Worm (Caenorhabditis elegans) whole organism, young adult: ENCODE results near the gene C25E10.10.

Experiments
- B0019.2 ChIP-seq: fragments of 200-800 bp; sonication (Bioruptor generic); conservative IDR thresholded peaks from 2 replicates; pipeline ENCODE4 v1.3.6; 2022; ENCODE audit warnings: missing genetic modification reagents, missing genetic modification characterization, missing compliant biosample characterization
- F22D6.2 ChIP-seq: sonication (generic microtip); optimal IDR thresholded peaks from 2 replicates; lab custom pipeline; 2016; ENCODE audit warnings: mild to moderate bottlenecking, missing genetic modification characterization, missing compliant biosample characterization
- F23B12.7 ChIP-seq: sonication (generic microtip); optimal IDR thresholded peaks from 2 replicates; lab custom pipeline; 2017; ENCODE audit warnings: missing genetic modification characterization, mild to moderate bottlenecking, missing compliant biosample characterization, antibody characterized with exemption, moderate library complexity; ENCODE audit not compliant: insufficient read depth
- F37B4.10 ChIP-seq: fragments of 200-800 bp; sonication (Bioruptor generic); IDR thresholded peaks from 2 replicates; pipeline ENCODE4 v1.3.6; 2022; ENCODE audit warnings: missing genetic modification characterization, missing compliant biosample characterization
- F55B11.4 ChIP-seq: sonication (generic microtip); optimal IDR thresholded peaks from 2 replicates; lab custom pipeline; 2016; ENCODE audit warnings: missing compliant biosample characterization, missing genetic modification characterization, borderline replicate concordance; ENCODE audit not compliant: insufficient read depth
- K12H6.12 ChIP-seq: fragments of 200-800 bp; sonication (Bioruptor generic); optimal IDR thresholded peaks from 2 replicates; lab custom pipeline; 2018; ENCODE audit warnings: mild to moderate bottlenecking, missing genetic modification characterization, missing compliant biosample characterization
- T07F8.4 ChIP-seq: sonication (generic microtip); optimal IDR thresholded peaks from 2 replicates; lab custom pipeline; 2016; ENCODE audit warnings: mild to moderate bottlenecking, missing genetic modification characterization, moderate library complexity, missing compliant biosample characterization
- Y53F4B.3 ChIP-seq: fragments of 200-800 bp; sonication (Bioruptor generic); IDR thresholded peaks from 2 replicates; pipeline ENCODE4 v1.3.6; 2022; ENCODE audit warnings: missing genetic modification reagents, missing genetic modification characterization, missing compliant biosample characterization
- Y95B8A.8 ChIP-seq: fragments of 200-800 bp; sonication (Bioruptor generic); IDR thresholded peaks from 2 replicates; pipeline ENCODE4 v1.3.6; 2022; ENCODE audit warnings: missing genetic modification reagents, missing genetic modification characterization, missing compliant biosample characterization
- akir-1 ChIP-seq: fragments of 200-800 bp; sonication (Bioruptor generic); optimal IDR thresholded peaks from 2 replicates; lab custom pipeline; 2018; ENCODE audit warnings: mild to moderate bottlenecking, missing genetic modification characterization, moderate library complexity, missing compliant biosample characterization
- aptf-2 ChIP-seq: fragments of 200-800 bp; sonication (Bioruptor generic); conservative IDR thresholded peaks from 2 replicates; pipeline ENCODE4 v1.3.6; 2022; ENCODE audit warnings: missing genetic modification reagents, missing genetic modification characterization, missing compliant biosample characterization
- attf-5 ChIP-seq: fragments of 200-800 bp; sonication (Bioruptor generic); optimal IDR thresholded peaks from 2 replicates; lab custom pipeline; 2018; ENCODE audit warnings: mild to moderate bottlenecking, missing genetic modification characterization, missing compliant biosample characterization
- attf-6 ChIP-seq: fragments of 200-800 bp; sonication (Bioruptor generic); IDR thresholded peaks from 2 replicates; pipeline ENCODE4 v1.3.6; 2022; ENCODE audit warnings: missing genetic modification reagents, missing genetic modification characterization, missing compliant biosample characterization
- bed-2 ChIP-seq: fragments of 200-800 bp; sonication (Bioruptor generic); IDR thresholded peaks from 2 replicates; pipeline ENCODE4 v1.3.6; 2022; ENCODE audit warnings: missing genetic modification reagents, missing genetic modification characterization, missing compliant biosample characterization
- cebp-2 ChIP-seq: fragments of 200-800 bp; sonication (Bioruptor generic); IDR thresholded peaks from 2 replicates; pipeline ENCODE4 v1.3.6; 2022; ENCODE audit warnings: missing genetic modification characterization, missing compliant biosample characterization
- ceh-27 ChIP-seq: fragments of 200-800 bp; sonication (Bioruptor generic); optimal IDR thresholded peaks from 2 replicates; lab custom pipeline; 2018; ENCODE audit warnings: mild to moderate bottlenecking, missing genetic modification characterization, moderate library complexity, missing compliant biosample characterization
- ceh-91 ChIP-seq: fragments of 200-800 bp; sonication (Bioruptor generic); IDR thresholded peaks from 2 replicates; pipeline ENCODE4 v1.3.6; 2022; ENCODE audit warnings: missing genetic modification reagents, missing genetic modification characterization, missing compliant biosample characterization
- chd-7 ChIP-seq: sonication (generic microtip); optimal IDR thresholded peaks from 2 replicates; lab custom pipeline; 2016; ENCODE audit warnings: mild to moderate bottlenecking, missing genetic modification characterization, moderate library complexity, missing compliant biosample characterization
- dox-1 ChIP-seq: fragments of 200-800 bp; sonication (Bioruptor generic); IDR thresholded peaks from 2 replicates; pipeline ENCODE4 v1.3.6; 2022; ENCODE audit warnings: missing genetic modification reagents, missing genetic modification characterization, missing compliant biosample characterization
- dpl-1 ChIP-seq: fragments of 150-350 bp; optimal IDR thresholded peaks from 2 replicates; lab custom pipeline; 2014; ENCODE audit warnings: missing biosample characterization, missing genetic modification reagents, missing genetic modification characterization
- egrh-3 ChIP-seq: fragments of 200-800 bp; sonication (Bioruptor generic); IDR thresholded peaks from 2 replicates; pipeline ENCODE4 v1.3.6; 2022; ENCODE audit warnings: missing genetic modification reagents, missing genetic modification characterization, missing compliant biosample characterization
- gei-17 ChIP-seq: fragments of 200-800 bp; sonication (Bioruptor generic); optimal IDR thresholded peaks from 2 replicates; lab custom pipeline; 2018; ENCODE audit warnings: mild to moderate bottlenecking, missing genetic modification characterization, missing compliant biosample characterization
- hlh-26 ChIP-seq: fragments of 200-800 bp; sonication (Bioruptor generic); conservative IDR thresholded peaks from 2 replicates; pipeline ENCODE4 v1.3.6; 2022; ENCODE audit warnings: missing genetic modification reagents, missing genetic modification characterization, missing compliant biosample characterization
- hmg-20 ChIP-seq: fragments of 200-800 bp; sonication (Bioruptor generic); IDR thresholded peaks from 2 replicates; pipeline ENCODE4 v1.3.6; 2022; ENCODE audit warnings: missing genetic modification reagents, missing genetic modification characterization, missing compliant biosample characterization
- lag-1 ChIP-seq: fragments of 200-800 bp; sonication (Bioruptor generic); IDR thresholded peaks from 2 replicates; pipeline ENCODE4 v1.3.6; 2022; ENCODE audit warnings: missing genetic modification reagents, missing genetic modification characterization, missing compliant biosample characterization
- let-526 ChIP-seq: fragments of 200-800 bp; sonication (Bioruptor generic); IDR thresholded peaks from 2 replicates; pipeline ENCODE4 v1.3.6; 2022; ENCODE audit warnings: missing genetic modification reagents, missing genetic modification characterization, missing compliant biosample characterization
- let-607 ChIP-seq, 2 experiments: fragments of 200-800 bp in 1 of 2; sonication (Bioruptor generic) in 1 of 2; sonication (generic microtip) in 1 of 2; optimal IDR thresholded peaks; 2 replicates each; lab custom pipeline; 2016 to 2018; ENCODE audit warnings: mild to moderate bottlenecking in 2 of 2, missing compliant biosample characterization in 2 of 2, missing genetic modification characterization in 2 of 2, moderate library complexity in 2 of 2, missing genotype in 1 of 2
- lin-26 ChIP-seq: fragments of 200-800 bp; sonication (Bioruptor generic); IDR thresholded peaks from 2 replicates; pipeline ENCODE4 v1.3.6; 2022; ENCODE audit warnings: missing genetic modification reagents, missing genetic modification characterization, missing compliant biosample characterization
- lin-35 ChIP-seq, 3 experiments: fragments of 150-350 bp in 2 of 3; sonication (generic microtip) in 1 of 3; optimal IDR thresholded peaks; 2 replicates each; lab custom pipeline; 2014 to 2018; ENCODE audit warnings: missing biosample characterization in 3 of 3, missing genetic modification characterization in 3 of 3, missing genetic modification reagents in 3 of 3
- lsl-1 ChIP-seq: fragments of 200-800 bp; sonication (Bioruptor generic); optimal IDR thresholded peaks from 2 replicates; lab custom pipeline; 2018; ENCODE audit warnings: mild to moderate bottlenecking, missing genetic modification characterization, moderate library complexity, missing compliant biosample characterization
- madf-3 ChIP-seq: fragments of 200-800 bp; sonication (Bioruptor generic); IDR thresholded peaks from 2 replicates; pipeline ENCODE4 v1.3.6; 2022; ENCODE audit warnings: missing genetic modification reagents, missing genetic modification characterization, missing compliant biosample characterization
- madf-6 ChIP-seq: fragments of 200-800 bp; sonication (Bioruptor generic); IDR thresholded peaks from 2 replicates; pipeline ENCODE4 v1.3.6; 2022; ENCODE audit warnings: missing genetic modification reagents, missing genetic modification characterization, missing compliant biosample characterization
- mes-4 ChIP-seq: sonication (generic microtip); optimal IDR thresholded peaks from 2 replicates; lab custom pipeline; 2016; ENCODE audit warnings: missing genotype, missing genetic modification characterization, missing compliant biosample characterization
- nfya-2 ChIP-seq: fragments of 200-800 bp; sonication (Bioruptor generic); IDR thresholded peaks from 2 replicates; pipeline ENCODE4 v1.3.6; 2022; ENCODE audit warnings: missing genetic modification reagents, missing genetic modification characterization, missing compliant biosample characterization
- nfyb-1 ChIP-seq: fragments of 200-800 bp; sonication (Bioruptor generic); IDR thresholded peaks from 2 replicates; pipeline ENCODE4 v1.3.6; 2022; ENCODE audit warnings: missing genetic modification reagents, missing genetic modification characterization, missing compliant biosample characterization
- nhr-179 ChIP-seq: sonication (generic microtip); optimal IDR thresholded peaks from 2 replicates; lab custom pipeline; 2016; ENCODE audit warnings: mild to moderate bottlenecking, missing genetic modification characterization, missing compliant biosample characterization
- rec-8 ChIP-seq, 2 experiments: sonication (generic microtip); optimal IDR thresholded peaks; 2 replicates each; lab custom pipeline; 2016; ENCODE audit warnings: mild to moderate bottlenecking in 2 of 2, missing genetic modification characterization in 2 of 2, missing genetic modification reagents in 2 of 2, missing genotype in 2 of 2, missing biosample characterization in 1 of 2, missing compliant biosample characterization in 1 of 2, moderate library complexity in 1 of 2
- snpc-1.3 ChIP-seq: sonication (generic microtip); optimal IDR thresholded peaks from 2 replicates; lab custom pipeline; 2017; ENCODE audit warnings: missing genetic modification characterization, mild to moderate bottlenecking, missing compliant biosample characterization, antibody characterized with exemption, moderate library complexity, missing genotype, missing genetic modification reagents; ENCODE audit not compliant: insufficient read depth
- snpc-3.4 ChIP-seq: sonication (generic microtip); optimal IDR thresholded peaks from 2 replicates; lab custom pipeline; 2017; ENCODE audit warnings: missing genetic modification characterization, mild to moderate bottlenecking, missing compliant biosample characterization, antibody characterized with exemption, moderate library complexity, missing genotype, missing genetic modification reagents
- sptf-2 ChIP-seq: fragments of 200-800 bp; sonication (Bioruptor generic); optimal IDR thresholded peaks from 2 replicates; lab custom pipeline; 2018; ENCODE audit warnings: mild to moderate bottlenecking, missing genetic modification characterization, missing compliant biosample characterization
- tbp1 ChIP-seq: fragments of 200-800 bp; sonication (Bioruptor generic); optimal IDR thresholded peaks from 2 replicates; lab custom pipeline; 2018; ENCODE audit warnings: mild to moderate bottlenecking, missing genetic modification characterization, missing compliant biosample characterization
- ztf-22 ChIP-seq: fragments of 200-800 bp; sonication (Bioruptor generic); optimal IDR thresholded peaks from 2 replicates; lab custom pipeline; 2018; ENCODE audit warnings: mild to moderate bottlenecking, missing genetic modification characterization, moderate library complexity, missing compliant biosample characterization
- ztf-6 ChIP-seq: fragments of 200-800 bp; sonication (Bioruptor generic); IDR thresholded peaks from 2 replicates; pipeline ENCODE4 v1.3.6; 2022; ENCODE audit warnings: missing genetic modification reagents, missing genetic modification characterization, missing compliant biosample characterization

Gene C25E10.10

DNA sequence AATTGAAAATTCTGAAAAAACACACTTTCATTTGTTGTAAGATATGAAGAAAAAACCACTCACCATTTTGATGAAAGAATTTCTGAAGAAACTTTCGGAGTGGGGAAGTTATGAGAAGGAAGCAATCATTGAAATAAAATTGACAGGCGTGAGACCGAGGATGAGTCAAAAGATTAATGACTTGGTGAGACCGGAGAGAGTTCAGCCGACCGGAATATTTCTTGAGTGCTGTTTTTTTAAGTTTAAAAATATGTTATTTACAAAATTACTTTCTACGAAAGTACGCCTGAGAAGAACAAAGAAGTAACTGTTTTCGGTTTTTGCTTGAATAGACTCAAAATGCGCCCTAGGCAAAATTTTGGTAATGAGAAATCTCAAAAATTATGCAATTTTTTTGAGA is at the start of gene C25E10.10:
Gene C25E10.10 (minus strand): TSS at position 101 of the 400 bp plus-strand sequence.
- no peak for TF ChIP-seq F22D6.2 (tag; lab: Kevin White, UChicago)
- no peak for TF ChIP-seq lin-35 (GFP tag; optimal IDR thresholded peaks at IDR 0.05; lab: Kevin White, UChicago)
- no peak for TF ChIP-seq chd-7 (tag; lab: Kevin White, UChicago)
- no peak for TF ChIP-seq ztf-6 (GFP tag; lab: Robert Waterston, UW)
- no peak for TF ChIP-seq Y53F4B.3 (GFP tag; lab: Robert Waterston, UW)
- TF ChIP-seq Y95B8A.8, result no peak
- TF ChIP-seq rec-8 (tag; optimal IDR thresholded peaks at IDR 0.05; lab: Kevin White, UChicago), result no peak
- TF ChIP-seq bed-2, result no peak
- TF ChIP-seq tbp1, result no peak
- no peak for TF ChIP-seq B0019.2 (GFP tag; lab: Robert Waterston, UW)
- no peak for TF ChIP-seq mes-4 (tag; lab: Kevin White, UChicago)
- TF ChIP-seq dox-1 (GFP tag; lab: Robert Waterston, UW), result no peak
- no peak for TF ChIP-seq snpc-3.4 (tag; lab: Kevin White, UChicago)
- TF ChIP-seq K12H6.12 (tag; lab: Kevin White, UChicago), result no peak
- no peak for TF ChIP-seq F55B11.4
- TF ChIP-seq ceh-91 (GFP tag; lab: Robert Waterston, UW), result no peak
- TF ChIP-seq hmg-20 (GFP tag; lab: Robert Waterston, UW), result no peak
- no peak for TF ChIP-seq let-607 (tag; optimal IDR thresholded peaks at IDR 0.05; lab: Kevin White, UChicago)
- no peak for TF ChIP-seq nhr-179 (tag; lab: Kevin White, UChicago)

- TF ChIP-seq nfyb-1 (GFP tag; lab: Robert Waterston, UW) (no peak), hlh-26 (GFP tag; lab: Robert Waterston, UW) (no peak), ceh-27 (GFP tag; lab: Kevin White, UChicago) (no peak), nfya-2 (GFP tag; lab: Robert Waterston, UW) (no peak), madf-6 (GFP tag; lab: Robert Waterston, UW) (no peak), lsl-1 (GFP tag; lab: Kevin White, UChicago) (no peak), aptf-2 (GFP tag; lab: Robert Waterston, UW) (no peak), sptf-2 (no peak), attf-5 (GFP tag; lab: Kevin White, UChicago) (no peak), akir-1 (GFP tag; lab: Kevin White, UChicago) (no peak), F37B4.10 (GFP tag; lab: Robert Waterston, UW) (no peak), gei-17 (no peak), T07F8.4 (no peak), B0019.2 (GFP tag; lab: Robert Waterston, UW) (no peak), lag-1 (GFP tag; lab: Robert Waterston, UW) (no peak), madf-3 (GFP tag; lab: Robert Waterston, UW) (no peak), ztf-22 (GFP tag; lab: Kevin White, UChicago) (no peak)
Observed at ce11 chrV:9101062-9101461, 44.9 kb upstream of the C25E10.10 start, which contains the start of gene frpr-6. frpr-6 (minus strand) TSS chrV:9101162.

DNA sequence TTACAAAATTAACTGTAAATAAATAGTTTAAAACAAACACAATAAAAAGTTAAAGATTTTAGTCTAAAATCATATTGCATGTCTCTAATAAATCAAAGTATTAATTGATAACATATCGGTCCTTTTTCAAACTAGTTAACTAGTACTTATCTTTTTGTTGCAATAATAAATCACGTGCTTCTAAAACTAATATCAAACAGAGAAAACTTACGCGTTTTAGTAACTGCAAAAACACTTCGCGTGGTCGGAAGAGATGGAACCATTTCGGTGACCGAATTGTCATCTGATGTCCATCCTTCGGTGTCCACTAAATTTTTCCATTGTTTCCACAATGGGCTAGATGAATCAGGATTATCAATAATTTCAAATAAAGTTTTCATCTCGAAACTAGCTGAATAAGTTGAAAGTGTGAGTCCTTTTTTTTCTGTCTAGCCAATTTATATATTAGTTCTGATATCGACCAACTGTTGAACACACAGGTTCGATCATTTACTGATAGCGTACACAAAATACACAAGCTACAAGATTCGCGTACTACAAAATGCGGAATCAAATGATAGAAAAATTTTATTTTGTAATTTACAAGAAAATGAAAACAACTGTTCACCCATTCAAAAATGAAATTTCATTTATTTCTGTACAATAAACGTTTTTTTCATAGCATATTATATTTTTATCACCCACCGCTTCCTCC is 42.3 kb upstream of the C25E10.10 start, which contains the start of gene F21C10.9:
Gene F21C10.9 (minus strand): TSS at position 417 of the 694 bp plus-strand sequence.
- TF ChIP-seq attf-6, result no peak
- no peak for TF ChIP-seq dpl-1 (GFP tag; lab: Kevin White, UChicago)
- no peak for TF ChIP-seq nfyb-1 (GFP tag; lab: Robert Waterston, UW)
- no peak for TF ChIP-seq madf-3 (GFP tag; lab: Robert Waterston, UW)
- no peak for TF ChIP-seq bed-2
- TF ChIP-seq let-526, result no peak
- no peak for TF ChIP-seq rec-8 (tag; optimal IDR thresholded peaks at IDR 0.05; lab: Kevin White, UChicago)
- no peak for TF ChIP-seq snpc-3.4 (tag; lab: Kevin White, UChicago)
- TF ChIP-seq cebp-2 (GFP tag; lab: Robert Waterston, UW), result no peak
- no peak for TF ChIP-seq lin-26 (GFP tag; lab: Robert Waterston, UW)
- no peak for TF ChIP-seq snpc-1.3 (tag; lab: Kevin White, UChicago)
- no peak for TF ChIP-seq F23B12.7 (tag; lab: Kevin White, UChicago)
- TF ChIP-seq egrh-3 (GFP tag; lab: Robert Waterston, UW), result no peak
- no peak for TF ChIP-seq mes-4 (tag; lab: Kevin White, UChicago)
